Fruit fly (Drosophila melanogaster) whole organism, embryonic: ENCODE measurements around the gene Cad74A.

Experiments used
- Antp ChIP-seq: fragments of 200-800 bp; sonication (Bioruptor generic); optimal IDR thresholded peaks from 3 replicates; lab custom pipeline; 2016; ENCODE audit warnings: missing biosample characterization, missing genetic modification characterization
- CG10431 ChIP-seq: fragments of 200-800 bp; sonication (Bioruptor generic); optimal IDR thresholded peaks from 3 replicates; lab custom pipeline; 2018; ENCODE audit warnings: missing biosample characterization, mild to moderate bottlenecking, missing genetic modification characterization
- CG10979 ChIP-seq: fragments of 200-800 bp; sonication (Bioruptor generic); optimal IDR thresholded peaks from 2 replicates; lab custom pipeline; 2018; ENCODE audit warnings: missing biosample characterization, mild to moderate bottlenecking, missing genetic modification characterization, moderate library complexity
- CG11504 ChIP-seq: fragments of 200-800 bp; sonication (Bioruptor generic); optimal IDR thresholded peaks from 3 replicates; lab custom pipeline; 2019; ENCODE audit warnings: missing biosample characterization, mild to moderate bottlenecking, missing genetic modification characterization, moderate library complexity
- CG12155 ChIP-seq: fragments of 200-800 bp; sonication (Bioruptor generic); optimal IDR thresholded peaks from 3 replicates; lab custom pipeline; 2016; ENCODE audit warnings: missing biosample characterization, missing genetic modification characterization
- CG12769 ChIP-seq: fragments of 200-800 bp; sonication (Bioruptor generic); optimal IDR thresholded peaks from 2 replicates; lab custom pipeline; 2019; ENCODE audit warnings: missing biosample characterization, mild to moderate bottlenecking, missing genetic modification characterization, moderate library complexity
- CG15073 ChIP-seq: fragments of 200-800 bp; sonication (Bioruptor generic); optimal IDR thresholded peaks from 2 replicates; lab custom pipeline; 2016; ENCODE audit warnings: missing biosample characterization, missing genetic modification characterization
- CG16813 ChIP-seq: fragments of 200-800 bp; sonication (Bioruptor generic); IDR thresholded peaks from 3 replicates; pipeline ENCODE4 v1.3.6; 2022; ENCODE audit warnings: missing biosample characterization, missing genetic modification characterization; ENCODE audit not compliant: partially characterized antibody
- CG16815 ChIP-seq: fragments of 200-800 bp; sonication (Bioruptor generic); optimal IDR thresholded peaks from 3 replicates; lab custom pipeline; 2017; ENCODE audit warnings: missing biosample characterization, mild to moderate bottlenecking, missing genetic modification characterization
- CG17359 ChIP-seq: fragments of 200-800 bp; sonication (Bioruptor generic); optimal IDR thresholded peaks from 3 replicates; lab custom pipeline; 2018; ENCODE audit warnings: missing biosample characterization, mild to moderate bottlenecking, missing genetic modification characterization, moderate library complexity
- CG17568 ChIP-seq: fragments of 200-800 bp; sonication (Bioruptor generic); optimal IDR thresholded peaks from 2 replicates; lab custom pipeline; 2018; ENCODE audit warnings: missing biosample characterization, mild to moderate bottlenecking, missing genetic modification characterization, moderate library complexity
- CG32772 ChIP-seq: fragments of 200-800 bp; sonication (Bioruptor generic); IDR thresholded peaks from 2 replicates; pipeline ENCODE4 v1.3.6; 2022; ENCODE audit warnings: missing biosample characterization, missing genetic modification characterization
- CG3407 ChIP-seq: fragments of 200-800 bp; sonication (Bioruptor generic); optimal IDR thresholded peaks from 2 replicates; lab custom pipeline; 2018; ENCODE audit warnings: missing biosample characterization, mild to moderate bottlenecking, missing genetic modification characterization
- CG3838 ChIP-seq: fragments of 200-800 bp; sonication (Bioruptor generic); optimal IDR thresholded peaks from 3 replicates; lab custom pipeline; 2016; ENCODE audit warnings: missing biosample characterization, missing genetic modification characterization
- CG4617 ChIP-seq: fragments of 200-800 bp; sonication (Bioruptor generic); optimal IDR thresholded peaks from 3 replicates; lab custom pipeline; 2016; ENCODE audit warnings: missing biosample characterization, missing genetic modification characterization, borderline replicate concordance
- CG7357 ChIP-seq: fragments of 200-800 bp; sonication (Bioruptor generic); IDR thresholded peaks from 3 replicates; pipeline ENCODE4 v1.3.6; 2022; ENCODE audit warnings: missing biosample characterization, missing genetic modification characterization
- CG7839 ChIP-seq: fragments of 200-800 bp; sonication (Bioruptor generic); optimal IDR thresholded peaks from 3 replicates; lab custom pipeline; 2018; ENCODE audit warnings: missing biosample characterization, mild to moderate bottlenecking, missing genetic modification characterization, moderate library complexity
- CG8359 ChIP-seq: fragments of 200-800 bp; sonication (Bioruptor generic); optimal IDR thresholded peaks from 2 replicates; lab custom pipeline; 2017; ENCODE audit warnings: missing biosample characterization, mild to moderate bottlenecking, missing genetic modification characterization, borderline replicate concordance
- CG9727 ChIP-seq: fragments of 200-800 bp; sonication (Bioruptor generic); optimal IDR thresholded peaks from 3 replicates; lab custom pipeline; 2017; ENCODE audit warnings: missing biosample characterization, mild to moderate bottlenecking, missing genetic modification characterization
- CG9932 ChIP-seq: fragments of 200-800 bp; sonication (Bioruptor generic); IDR thresholded peaks from 2 replicates; pipeline ENCODE4 v1.3.6; 2022; ENCODE audit warnings: missing biosample characterization, missing genetic modification characterization
- D19B ChIP-seq: fragments of 200-800 bp; sonication (Bioruptor generic); optimal IDR thresholded peaks from 2 replicates; lab custom pipeline; 2017; ENCODE audit warnings: missing biosample characterization, mild to moderate bottlenecking, missing genetic modification characterization
- Ets65A ChIP-seq: fragments of 200-800 bp; sonication (Bioruptor generic); peaks from one replicate; lab custom pipeline; 2016; ENCODE audit warnings: missing biosample characterization, missing genetic modification characterization
- Fer3 ChIP-seq: fragments of 200-800 bp; sonication (Bioruptor generic); optimal IDR thresholded peaks from 2 replicates; lab custom pipeline; 2018; ENCODE audit warnings: missing biosample characterization, mild to moderate bottlenecking, missing genetic modification characterization, moderate library complexity
- H15 ChIP-seq: fragments of 200-800 bp; sonication (Bioruptor generic); IDR thresholded peaks from 3 replicates; pipeline ENCODE4 v1.3.6; 2022; ENCODE audit warnings: missing biosample characterization, missing genetic modification characterization
- Hey ChIP-seq: fragments of 200-800 bp; sonication (Bioruptor generic); optimal IDR thresholded peaks from 3 replicates; lab custom pipeline; 2018; ENCODE audit warnings: missing biosample characterization, mild to moderate bottlenecking, missing genetic modification characterization
- HmgD ChIP-seq: fragments of 200-800 bp; sonication (Bioruptor generic); optimal IDR thresholded peaks from 3 replicates; lab custom pipeline; 2016; ENCODE audit warnings: missing biosample characterization, missing genetic modification characterization
- MBD-R2 ChIP-seq: fragments of 200-800 bp; sonication (Bioruptor generic); IDR thresholded peaks from 2 replicates; pipeline ENCODE4 v1.3.6; 2022; ENCODE audit warnings: missing biosample characterization, missing genetic modification characterization
- Sox102F ChIP-seq: fragments of 200-800 bp; sonication (Bioruptor generic); optimal IDR thresholded peaks from 2 replicates; lab custom pipeline; 2018; ENCODE audit warnings: missing biosample characterization, mild to moderate bottlenecking, missing genetic modification characterization, moderate library complexity
- ato ChIP-seq: fragments of 200-800 bp; sonication (Bioruptor generic); IDR thresholded peaks from 2 replicates; pipeline ENCODE4 v1.3.6; 2022; ENCODE audit warnings: missing biosample characterization, missing genetic modification characterization; ENCODE audit not compliant: partially characterized antibody
- da ChIP-seq: fragments of 200-800 bp; sonication (Bioruptor generic); optimal IDR thresholded peaks from 2 replicates; lab custom pipeline; 2016; ENCODE audit warnings: missing biosample characterization, missing genetic modification characterization
- esg ChIP-seq: fragments of 200-800 bp; sonication (Bioruptor generic); conservative IDR thresholded peaks from 2 replicates; pipeline ENCODE4 v1.3.6; 2022; ENCODE audit warnings: missing biosample characterization, missing genetic modification characterization
- eyg ChIP-seq: fragments of 200-800 bp; sonication (Bioruptor generic); optimal IDR thresholded peaks from 3 replicates; lab custom pipeline; 2016; ENCODE audit warnings: missing biosample characterization, missing genetic modification characterization
- fu2 ChIP-seq: fragments of 200-800 bp; sonication (Bioruptor generic); optimal IDR thresholded peaks from 2 replicates; lab custom pipeline; 2016; ENCODE audit warnings: missing biosample characterization, missing genetic modification characterization
- gce ChIP-seq: fragments of 200-800 bp; sonication (Bioruptor generic); IDR thresholded peaks from 3 replicates; pipeline ENCODE4 v1.3.6; 2022; ENCODE audit warnings: missing biosample characterization, missing genetic modification characterization
- jing ChIP-seq: fragments of 200-800 bp; sonication (Bioruptor generic); optimal IDR thresholded peaks from 2 replicates; lab custom pipeline; 2018; ENCODE audit warnings: missing biosample characterization, mild to moderate bottlenecking, missing genetic modification characterization
- kay ChIP-seq: fragments of 200-800 bp; sonication (Bioruptor generic); optimal IDR thresholded peaks from 2 replicates; lab custom pipeline; 2016; ENCODE audit warnings: missing biosample characterization, missing genetic modification characterization
- klu ChIP-seq: fragments of 200-800 bp; sonication (Bioruptor generic); IDR thresholded peaks from 2 replicates; pipeline ENCODE4 v1.3.6; 2022; ENCODE audit warnings: missing biosample characterization, missing genetic modification characterization
- lab ChIP-seq: fragments of 200-800 bp; sonication (Bioruptor generic); optimal IDR thresholded peaks from 3 replicates; lab custom pipeline; 2017; ENCODE audit warnings: missing biosample characterization, missing genetic modification characterization, mild to moderate bottlenecking, moderate library complexity, missing genetic modification reagents
- lilli ChIP-seq: fragments of 200-800 bp; sonication (Bioruptor generic); optimal IDR thresholded peaks from 3 replicates; lab custom pipeline; 2016; ENCODE audit warnings: missing biosample characterization, missing genetic modification characterization
- lmd ChIP-seq: fragments of 200-800 bp; sonication (Bioruptor generic); IDR thresholded peaks from 2 replicates; pipeline ENCODE4 v1.3.6; 2022; ENCODE audit warnings: missing biosample characterization, missing genetic modification characterization
- rib ChIP-seq: fragments of 200-800 bp; sonication (Bioruptor generic); IDR thresholded peaks from 2 replicates; pipeline ENCODE4 v1.3.6; 2022; ENCODE audit warnings: missing biosample characterization, missing genetic modification characterization
- scrt ChIP-seq: fragments of 200-800 bp; sonication (Bioruptor generic); optimal IDR thresholded peaks from 2 replicates; lab custom pipeline; 2018; ENCODE audit warnings: missing biosample characterization, mild to moderate bottlenecking, missing genetic modification characterization, moderate library complexity
- sd ChIP-seq: fragments of 200-800 bp; sonication (Bioruptor generic); optimal IDR thresholded peaks from 3 replicates; lab custom pipeline; 2018; ENCODE audit warnings: missing biosample characterization, mild to moderate bottlenecking, missing genetic modification characterization, moderate library complexity
- shn ChIP-seq: fragments of 200-800 bp; sonication (Bioruptor generic); optimal IDR thresholded peaks from 3 replicates; lab custom pipeline; 2016; ENCODE audit warnings: missing biosample characterization, missing genetic modification characterization
- sim ChIP-seq: fragments of 200-800 bp; sonication (Bioruptor generic); IDR thresholded peaks from 2 replicates; pipeline ENCODE4 v1.3.6; 2022; ENCODE audit warnings: missing biosample characterization, missing genetic modification characterization
- vvl ChIP-seq: fragments of 200-800 bp; sonication (Bioruptor generic); IDR thresholded peaks from 2 replicates; pipeline ENCODE4 v1.3.6; 2022; ENCODE audit warnings: missing biosample characterization, missing genetic modification characterization
- wdn ChIP-seq: fragments of 200-800 bp; sonication (Bioruptor generic); IDR thresholded peaks from 2 replicates; pipeline ENCODE4 v1.3.6; 2022; ENCODE audit warnings: missing biosample characterization, missing genetic modification characterization
- z ChIP-seq: fragments of 200-800 bp; sonication (Bioruptor generic); IDR thresholded peaks from 3 replicates; pipeline ENCODE4 v1.3.6; 2022; ENCODE audit warnings: missing biosample characterization, missing genetic modification characterization
- zen2 ChIP-seq: fragments of 200-800 bp; sonication (Bioruptor generic); IDR thresholded peaks from 3 replicates; pipeline ENCODE4 v1.3.6; 2022; ENCODE audit warnings: missing biosample characterization, missing genetic modification characterization; ENCODE audit not compliant: partially characterized antibody
- zfh1 ChIP-seq: fragments of 200-800 bp; sonication (Bioruptor generic); IDR thresholded peaks from 3 replicates; pipeline ENCODE4 v1.3.6; 2022; ENCODE audit warnings: missing biosample characterization, missing genetic modification characterization

Cad74A gene

dm6 chr3L:17425132-17425713, 45.9 kb upstream of the Cad74A start, which contains the start of the genes Sec3 and COX7B (continued):
- peak; percentile 62 for TF ChIP-seq CG10979
- peak; percentile 72 for TF ChIP-seq vvl (GFP tag; lab: Robert Waterston, UW)
- TF ChIP-seq CG9727 (GFP tag; lab: Kevin White, UChicago), result peak; percentile 62
- peak; percentile 66 for TF ChIP-seq Fer3 (tag; lab: Kevin White, UChicago)
- TF ChIP-seq CG12769 (tag; lab: Kevin White, UChicago), result peak; percentile 84
- peak; percentile 30 for TF ChIP-seq Antp (GFP tag; lab: Kevin White, UChicago)
- TF ChIP-seq CG32772 (GFP tag; lab: Robert Waterston, UW), result no peak
- peak; percentile 48 for TF ChIP-seq sd (tag; lab: Kevin White, UChicago)
- peak; percentile 17; the same call in 1 of the 2 replicates for TF ChIP-seq klu
- peak; percentile 82 for TF ChIP-seq lilli
- TF ChIP-seq H15 (GFP tag; lab: Robert Waterston, UW), result no peak
- 0 out of 3 replicates have a peak, but pooled peaks have one; percentile 34 for TF ChIP-seq CG7357
- TF ChIP-seq wdn, result peak; percentile 64
- TF ChIP-seq Sox102F, result peak; percentile 54
- peak; percentile 66 for TF ChIP-seq CG7839
- no peak for TF ChIP-seq Hey (tag; lab: Kevin White, UChicago)
- TF ChIP-seq CG11504, result no peak
- TF ChIP-seq da (GFP tag; lab: Kevin White, UChicago), result no peak
- TF ChIP-seq esg, result peak; percentile 38; the same call in 1 of the 2 replicates
- peak; percentile 89 for TF ChIP-seq CG4617 (GFP tag; lab: Kevin White, UChicago)
- TF ChIP-seq HmgD (GFP tag; lab: Kevin White, UChicago), result peak; percentile 5
- peak; percentile 52 for TF ChIP-seq CG17568 (GFP tag; lab: Kevin White, UChicago)
- no peak for TF ChIP-seq CG10431
- TF ChIP-seq sim (GFP tag; lab: Robert Waterston, UW), result no peak
- peak; percentile 62 for TF ChIP-seq lab (GFP tag; lab: Kevin White, UChicago)
- peak; percentile 75; the same call in 2 of the 3 replicates for TF ChIP-seq zen2 (GFP tag; lab: Robert Waterston, UW)
- no peak; the same call in 1 of the 2 replicates for TF ChIP-seq ato (GFP tag; lab: Robert Waterston, UW)
- TF ChIP-seq CG16815 (GFP tag; lab: Kevin White, UChicago), result peak; percentile 26
- TF ChIP-seq CG3407 (GFP tag; lab: Kevin White, UChicago), result no peak
- 0 out of 2 replicates have a peak, but pooled peaks have one; percentile 22 for TF ChIP-seq rib
- peak; percentile 47; the same call in 1 of the 3 replicates for TF ChIP-seq zfh1 (GFP tag; lab: Robert Waterston, UW)
- no peak for TF ChIP-seq fu2
- no peak for TF ChIP-seq z (GFP tag; lab: Robert Waterston, UW)
- peak; percentile 52 for TF ChIP-seq shn (GFP tag; lab: Kevin White, UChicago)
- TF ChIP-seq D19B (GFP tag; lab: Kevin White, UChicago), result peak; percentile 36
- peak; percentile 58; the same call in 1 of the 2 replicates for TF ChIP-seq lmd (GFP tag; lab: Robert Waterston, UW)
- no peak for TF ChIP-seq jing (GFP tag; lab: Kevin White, UChicago)
- no peak for TF ChIP-seq CG3838 (GFP tag; lab: Kevin White, UChicago)
- TF ChIP-seq gce, result no peak
- peak; percentile 71 for TF ChIP-seq CG12155 (GFP tag; lab: Kevin White, UChicago)
- TF ChIP-seq CG8359 (GFP tag; lab: Kevin White, UChicago), result no peak
- peak; percentile 57 for TF ChIP-seq CG17359 (tag; lab: Kevin White, UChicago)
- TF ChIP-seq MBD-R2 (GFP tag; lab: Robert Waterston, UW), result peak; percentile 88
- peak; percentile 95 for TF ChIP-seq CG16813 (GFP tag; lab: Robert Waterston, UW)
- TF ChIP-seq eyg (GFP tag; lab: Kevin White, UChicago), result no peak
- TF ChIP-seq CG9932 (GFP tag; lab: Robert Waterston, UW), result peak; percentile 86
- peak; percentile 51 for TF ChIP-seq kay
- TF ChIP-seq scrt (GFP tag; lab: Kevin White, UChicago), result peak; percentile 63
- TF ChIP-seq Ets65A (GFP tag; lab: Kevin White, UChicago), result peak; percentile 95
- TF ChIP-seq CG15073 (GFP tag; lab: Kevin White, UChicago), result no peak
